Fruit fly (Drosophila melanogaster) whole organism, embryonic: ENCODE measurements around the gene Atx-1.

Experiments
- Antp ChIP-seq: fragments of 200-800 bp; sonication (Bioruptor generic); optimal IDR thresholded peaks from 3 replicates; lab custom pipeline; 2016; ENCODE audit warnings: missing biosample characterization, missing genetic modification characterization
- CG7271 ChIP-seq: fragments of 200-800 bp; sonication (Bioruptor generic); optimal IDR thresholded peaks from 2 replicates; lab custom pipeline; 2018; ENCODE audit warnings: missing biosample characterization, mild to moderate bottlenecking, missing genetic modification characterization, moderate library complexity
- Hr3 ChIP-seq: fragments of 200-800 bp; sonication (Bioruptor generic); optimal IDR thresholded peaks from 3 replicates; lab custom pipeline; 2016; ENCODE audit warnings: missing biosample characterization, missing genetic modification characterization
- fru ChIP-seq: fragments of >200 bp; optimal IDR thresholded peaks from 2 replicates; lab custom pipeline; 2017
- nerfin-1 ChIP-seq: fragments of 200-800 bp; sonication (Bioruptor generic); optimal IDR thresholded peaks from 3 replicates; lab custom pipeline; 2019; ENCODE audit warnings: missing biosample characterization, mild to moderate bottlenecking, missing genetic modification characterization, moderate library complexity
- zen ChIP-seq: fragments of 200-800 bp; sonication (Bioruptor generic); optimal IDR thresholded peaks from 3 replicates; lab custom pipeline; 2018; ENCODE audit warnings: missing biosample characterization, mild to moderate bottlenecking, missing genetic modification characterization, moderate library complexity

- TF ChIP-seq nerfin-1 (tag; lab: Kevin White, UChicago) (no peak), fru (no peak), zen (tag; lab: Kevin White, UChicago) (no peak), Hr3 (GFP tag; lab: Kevin White, UChicago) (no peak), Antp (GFP tag; lab: Kevin White, UChicago) (no peak), CG7271 (no peak)
Measured at dm6 chrX:6778780-6779179, 44.2 kb upstream of the Atx-1 start.
